Fruit fly (Drosophila melanogaster): ENCODE measurements around the gene CG13054.

Gene CG13054

dm6 chr3L:16295447-16295846 lies 38.5 kb upstream of the CG13054 start, which contains the start of gene CG4962:
Gene CG4962 (minus strand): TSS chr3L:16295547.
- no peak for TF ChIP-seq br (GFP tag; optimal IDR thresholded peaks at IDR 0.05)
- no peak for TF ChIP-seq Hr78 (GFP tag; optimal IDR thresholded peaks at IDR 0.05)
- TF ChIP-seq ey (GFP tag; optimal IDR thresholded peaks at IDR 0.05) = no peak

- TF ChIP-seq usp (GFP tag; optimal IDR thresholded peaks at IDR 0.05) (no peak), Myc (optimal IDR thresholded peaks at IDR 0.05) (peak; percentile 76), lola (GFP tag; optimal IDR thresholded peaks at IDR 0.05) (peak; percentile 51), N (GFP tag; optimal IDR thresholded peaks at IDR 0.05) (peak; percentile 32), Vsx2 (GFP tag; optimal IDR thresholded peaks at IDR 0.05; ENCODE audit: partially characterized antibody) (peak; percentile 88)
These were observed 34.7 kb upstream of the CG13054 start for dm6 chr3L:16291678-16292077.

DNA sequence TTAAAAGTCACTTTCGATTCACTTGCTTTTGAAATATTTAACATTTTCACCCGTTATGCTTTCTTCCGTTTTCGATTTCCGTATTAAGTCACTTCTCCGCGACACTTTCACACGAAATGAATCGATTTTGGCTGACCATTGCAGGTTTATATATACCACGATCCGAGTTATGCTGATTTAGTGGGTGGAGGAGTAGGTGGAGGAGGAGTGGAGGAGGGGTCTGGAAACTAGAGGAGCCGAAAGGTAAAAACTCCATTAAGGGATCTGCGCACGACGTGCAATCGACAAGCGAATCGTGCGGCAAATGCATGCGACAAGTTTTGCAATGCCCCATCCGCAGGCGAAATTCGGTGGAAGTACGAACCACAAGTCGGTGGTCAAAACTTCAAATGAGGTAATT lies 33.9 kb upstream of the CG13054 start, which contains the start of gene CG13045:
CG13045 (minus strand) TSS at position 101 of the 400 bp plus-strand sequence.
- no peak for TF ChIP-seq Myc (optimal IDR thresholded peaks at IDR 0.05)

dm6 chr3L:16289067-16289466 lies 32.1 kb upstream of the CG13054 start:
- peak in 1 of 2 experiments; percentile 9 for TF ChIP-seq foxo (GFP tag; optimal IDR thresholded peaks at IDR 0.05)
- no peak for TF ChIP-seq dsf (GFP tag; optimal IDR thresholded peaks at IDR 0.05; ENCODE audit: borderline replicate concordance)

DNA sequence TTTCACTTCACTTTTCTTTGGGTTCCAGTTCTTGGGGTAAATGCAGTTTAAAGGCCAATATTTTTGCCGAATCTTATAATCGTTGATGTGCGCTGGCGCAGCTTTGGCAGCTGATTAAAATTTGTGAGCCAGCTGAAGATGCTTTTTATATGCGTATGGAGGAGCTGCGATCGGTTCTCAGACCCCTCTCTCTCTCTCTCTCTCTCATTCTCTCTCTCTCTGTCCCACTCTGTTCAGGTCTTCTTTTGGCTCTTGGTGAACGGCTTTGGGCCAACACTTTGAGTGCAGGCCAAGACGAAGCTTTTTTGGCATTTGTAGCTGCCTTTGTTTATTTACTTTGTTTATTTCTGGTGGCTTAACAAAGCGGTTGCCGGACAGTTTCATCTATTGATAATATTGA lies 31.3 kb upstream of the CG13054 start, which contains the start of gene CG13046:
CG13046 (minus strand) TSS at position 101 of the 400 bp plus-strand sequence.
- TF ChIP-seq CG32264 (GFP tag; optimal IDR thresholded peaks at IDR 0.05) (no peak), dsf (GFP tag; optimal IDR thresholded peaks at IDR 0.05; ENCODE audit: borderline replicate concordance) (no peak), N (GFP tag; optimal IDR thresholded peaks at IDR 0.05) (no peak), CrebA (GFP tag; optimal IDR thresholded peaks at IDR 0.05; ENCODE audit: borderline replicate concordance) (no peak), usp (GFP tag; optimal IDR thresholded peaks at IDR 0.05) (no peak), CG9705 (GFP tag; optimal IDR thresholded peaks at IDR 0.05) (no peak), Mio (GFP tag; optimal IDR thresholded peaks at IDR 0.05) (no peak), tai (GFP tag; optimal IDR thresholded peaks at IDR 0.05) (no peak), br (GFP tag; optimal IDR thresholded peaks at IDR 0.05) (no peak), GATAd (GFP tag; optimal IDR thresholded peaks at IDR 0.05) (no peak), Dif (GFP tag; optimal IDR thresholded peaks at IDR 0.05; ENCODE audit: partially characterized antibody) (no peak), Myc (optimal IDR thresholded peaks at IDR 0.05) (no peak)

DNA sequence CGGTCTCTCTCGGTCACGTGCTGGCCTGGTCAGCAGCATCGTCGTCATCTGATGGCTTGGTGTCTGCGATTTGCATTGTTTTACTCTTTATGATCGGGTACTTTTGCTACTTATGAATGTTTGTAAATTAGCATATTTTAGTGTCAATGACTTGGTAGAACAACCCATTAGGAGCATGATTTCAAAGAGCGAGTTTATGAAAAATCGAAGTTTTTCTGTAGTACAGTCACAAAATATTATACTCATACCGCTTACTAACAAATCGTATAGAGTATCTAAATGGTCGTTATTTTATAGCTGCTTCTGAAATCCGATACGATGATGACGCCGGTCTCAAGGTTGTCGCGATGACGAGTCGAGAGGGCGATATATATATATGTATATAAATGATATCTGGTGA lies 29.3 kb upstream of the CG13054 start:
- TF ChIP-seq fru (GFP tag; optimal IDR thresholded peaks at IDR 0.05) (peak; percentile 50), Myc (optimal IDR thresholded peaks at IDR 0.05) (no peak), rgr (GFP tag; optimal IDR thresholded peaks at IDR 0.05) (peak; percentile 51), Sp1 (GFP tag; optimal IDR thresholded peaks at IDR 0.05) (no peak), GATAd (GFP tag; optimal IDR thresholded peaks at IDR 0.05) (no peak), jim (GFP tag; optimal IDR thresholded peaks at IDR 0.05) (no peak), OdsH (GFP tag; optimal IDR thresholded peaks at IDR 0.05) (peak; percentile 34), usp (GFP tag; optimal IDR thresholded peaks at IDR 0.05) (no peak), pan (optimal IDR thresholded peaks at IDR 0.05) (no peak), foxo (GFP tag; optimal IDR thresholded peaks at IDR 0.05) (peak in 1 of 2 experiments; percentile 36), h (GFP tag; optimal IDR thresholded peaks at IDR 0.05) (peak; percentile 53), Dif (GFP tag; optimal IDR thresholded peaks at IDR 0.05; ENCODE audit: partially characterized antibody) (no peak), Hr83 (GFP tag; optimal IDR thresholded peaks at IDR 0.05; ENCODE audit: poor library complexity, severe bottlenecking) (no peak), br (GFP tag; optimal IDR thresholded peaks at IDR 0.05) (peak; percentile 53), CrebA (GFP tag; optimal IDR thresholded peaks at IDR 0.05; ENCODE audit: borderline replicate concordance) (no peak), HLH106 (tag; optimal IDR thresholded peaks at IDR 0.05) (peak; percentile 42), woc (GFP tag; optimal IDR thresholded peaks at IDR 0.05) (peak; percentile 43), dl (GFP tag; optimal IDR thresholded peaks at IDR 0.05; ENCODE audit: insufficient read depth in 1 of 2, partially characterized antibody in 2 of 2) (no peak), Dfd (GFP tag; optimal IDR thresholded peaks at IDR 0.05) (no peak), ey (GFP tag; optimal IDR thresholded peaks at IDR 0.05) (peak; percentile 32), Hnf4 (GFP tag; optimal IDR thresholded peaks at IDR 0.05) (peak; percentile 13)

All from whole organism, wandering third instar larva.